Worm (Caenorhabditis elegans): ENCODE measurements around the gene F48E8.2.

The F48E8.2 gene

ce11 chrIII:5424363-5424762 lies 39.8 kb upstream of the F48E8.2 start:
- TF ChIP-seq nhr-237 (tag; optimal IDR thresholded peaks at IDR 0.05) (no peak), snpc-4 (tag; optimal IDR thresholded peaks at IDR 0.05) (no peak), mdl-1 (tag; optimal IDR thresholded peaks at IDR 0.05) (no peak), ZK546.5 (tag; optimal IDR thresholded peaks at IDR 0.05) (no peak), nhr-77 (tag; optimal IDR thresholded peaks at IDR 0.05) (no peak), ztf-11 (tag; optimal IDR thresholded peaks at IDR 0.05) (no peak), egl-27 (tag; optimal IDR thresholded peaks at IDR 0.05) (no peak), nhr-21 (tag; optimal IDR thresholded peaks at IDR 0.05) (no peak), C34F6.9 (tag; optimal IDR thresholded peaks at IDR 0.05) (no peak)

- TF ChIP-seq ZK546.5 (tag; optimal IDR thresholded peaks at IDR 0.05): no peak
- TF ChIP-seq nhr-6 (tag; optimal IDR thresholded peaks at IDR 0.05): no peak
- TF ChIP-seq Y55F3AM.14 (GFP tag; optimal IDR thresholded peaks at IDR 0.05): no peak
Measured at ce11 chrIII:5427096-5427495, 37.1 kb upstream of the F48E8.2 start.

ce11 chrIII:5436306-5436705 lies 27.9 kb upstream of the F48E8.2 start:
- TF ChIP-seq nhr-6 (tag; optimal IDR thresholded peaks at IDR 0.05) (no peak), nhr-237 (tag; optimal IDR thresholded peaks at IDR 0.05) (no peak), dmd-4 (tag; optimal IDR thresholded peaks at IDR 0.05) (no peak), ceh-16 (tag; optimal IDR thresholded peaks at IDR 0.05) (no peak), F13H6.1 (tag; optimal IDR thresholded peaks at IDR 0.05) (no peak)

- TF ChIP-seq Y55F3AM.14 (GFP tag; optimal IDR thresholded peaks at IDR 0.05) (no peak), fos-1 (tag; optimal IDR thresholded peaks at IDR 0.05) (peak; percentile 35)
Measured at ce11 chrIII:5438064-5438463, 26.1 kb upstream of the F48E8.2 start.

- no peak for TF ChIP-seq unc-39 (tag; optimal IDR thresholded peaks at IDR 0.05)
- no peak for TF ChIP-seq dmd-4 (tag; optimal IDR thresholded peaks at IDR 0.05)
- TF ChIP-seq nhr-237 (tag; optimal IDR thresholded peaks at IDR 0.05): no peak
- no peak for TF ChIP-seq Y55F3AM.14 (GFP tag; optimal IDR thresholded peaks at IDR 0.05)
- TF ChIP-seq lin-13 (GFP tag; optimal IDR thresholded peaks at IDR 0.05): no peak
- no peak for TF ChIP-seq R02D3.7 (tag; optimal IDR thresholded peaks at IDR 0.05)
- no peak for TF ChIP-seq nhr-23 (tag; optimal IDR thresholded peaks at IDR 0.05)
- TF ChIP-seq ama-1 (optimal IDR thresholded peaks at IDR 0.05): no peak
- TF ChIP-seq fos-1 (tag; optimal IDR thresholded peaks at IDR 0.05): no peak
- no peak for TF ChIP-seq elt-3 (tag; optimal IDR thresholded peaks at IDR 0.05)
- no peak for TF ChIP-seq ztf-4 (tag; optimal IDR thresholded peaks at IDR 0.05)
- no peak for TF ChIP-seq aly-2 (tag; optimal IDR thresholded peaks at IDR 0.05)
- no peak for TF ChIP-seq ceh-16 (tag; optimal IDR thresholded peaks at IDR 0.05)
- TF ChIP-seq gmeb-1 (tag; optimal IDR thresholded peaks at IDR 0.05): no peak
Measured at ce11 chrIII:5440540-5440939, 23.6 kb upstream of the F48E8.2 start, which contains the start of gene W03A5.6. TSS of gene W03A5.6 (minus strand) at chrIII:5440640.

ce11 chrIII:5442711-5443253 lies 21.4 kb upstream of the F48E8.2 start, which contains the start of the genes T24G10.2 and disl-2:
TSS of gene T24G10.2 (minus strand) at chrIII:5442761.
TSS of gene disl-2 (plus strand) at chrIII:5443167.
- TF ChIP-seq ceh-82 (tag; optimal IDR thresholded peaks at IDR 0.05) (no peak), ztf-11 (tag; optimal IDR thresholded peaks at IDR 0.05) (no peak), lin-13 (GFP tag; optimal IDR thresholded peaks at IDR 0.05) (peak; percentile 44), mbf-1 (tag; optimal IDR thresholded peaks at IDR 0.05) (no peak), R02D3.7 (tag; optimal IDR thresholded peaks at IDR 0.05) (no peak), alr-1 (tag; optimal IDR thresholded peaks at IDR 0.05) (no peak), F13H6.1 (tag; optimal IDR thresholded peaks at IDR 0.05) (peak; percentile 5), nhr-129 (tag; optimal IDR thresholded peaks at IDR 0.05) (peak; percentile 66), peb-1 (tag; optimal IDR thresholded peaks at IDR 0.05) (no peak), C34F6.9 (tag; optimal IDR thresholded peaks at IDR 0.05) (peak; percentile 80), gmeb-1 (tag; optimal IDR thresholded peaks at IDR 0.05) (no peak), ceh-16 (tag; optimal IDR thresholded peaks at IDR 0.05) (no peak), nhr-237 (tag; optimal IDR thresholded peaks at IDR 0.05) (no peak), crh-2 (tag; optimal IDR thresholded peaks at IDR 0.05) (peak; percentile 41), unc-62 (GFP tag; optimal IDR thresholded peaks at IDR 0.05) (no peak), nhr-25 (tag; optimal IDR thresholded peaks at IDR 0.05) (no peak), lsy-2 (tag; optimal IDR thresholded peaks at IDR 0.05) (peak; percentile 94 to 99), sem-4 (tag; optimal IDR thresholded peaks at IDR 0.05) (no peak), nhr-77 (tag; optimal IDR thresholded peaks at IDR 0.05) (no peak), snpc-4 (tag; optimal IDR thresholded peaks at IDR 0.05) (no peak), sma-3 (GFP tag; optimal IDR thresholded peaks at IDR 0.05) (no peak), skn-1 (tag; optimal IDR thresholded peaks at IDR 0.05) (no peak), nhr-21 (tag; optimal IDR thresholded peaks at IDR 0.05) (no peak), nhr-11 (tag; optimal IDR thresholded peaks at IDR 0.05) (no peak), elt-1 (tag; optimal IDR thresholded peaks at IDR 0.05) (no peak), mab-5 (tag; optimal IDR thresholded peaks at IDR 0.05) (no peak), sma-9 (GFP tag; optimal IDR thresholded peaks at IDR 0.05) (peak; percentile 19), sma-9 (tag; optimal IDR thresholded peaks at IDR 0.05) (no peak), unc-55 (GFP tag; optimal IDR thresholded peaks at IDR 0.05) (peak; percentile 85), fos-1 (tag; optimal IDR thresholded peaks at IDR 0.05) (peak; percentile 18), ztf-4 (tag; optimal IDR thresholded peaks at IDR 0.05) (no peak)

All from whole organism, L2 larva.